Worm (Caenorhabditis elegans) whole organism, L1 larva: Measurements from ENCODE around the gene C09H10.9.

ENCODE experiments used
- nhr-90 ChIP-seq: sonication (generic microtip); optimal IDR thresholded peaks from 2 replicates; lab custom pipeline; 2016; ENCODE audit warnings: mild to moderate bottlenecking, missing genetic modification characterization, missing compliant biosample characterization; ENCODE audit not compliant: poor library complexity
- unc-130 ChIP-seq: fragments of 150-350 bp; optimal IDR thresholded peaks from 2 replicates; lab custom pipeline; 2017; ENCODE audit warnings: missing biosample characterization, missing genetic modification characterization, inconsistent platforms

DNA sequence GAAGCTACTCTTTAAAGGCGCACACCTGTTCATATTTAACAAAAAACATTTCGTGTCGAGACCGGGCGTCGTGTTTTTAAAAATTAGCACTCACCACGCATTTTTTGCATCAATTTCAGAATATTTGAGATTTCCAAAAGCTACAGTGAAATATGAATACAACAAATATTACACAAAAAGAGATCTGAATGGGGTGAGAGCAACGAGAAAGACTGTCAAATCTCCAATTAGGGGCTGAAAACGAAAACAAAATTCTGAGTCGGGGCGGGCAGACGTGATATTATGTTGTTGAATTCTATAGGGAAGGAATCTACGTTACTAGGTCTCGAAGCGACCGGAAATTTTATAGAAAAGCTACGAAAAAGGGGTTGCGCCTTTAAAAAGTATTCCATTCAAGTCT is 605 bp upstream of the C09H10.9 start, which contains the start of gene C09H10.5:
- TF ChIP-seq nhr-90 (tag; lab: Kevin White, UChicago) (no peak), unc-130 (tag; lab: Kevin White, UChicago) (no peak)
